Fruit fly (Drosophila melanogaster) whole organism, embryonic: ENCODE data around the gene dbe.

Source experiments
- Asciz ChIP-seq: fragments of 200-800 bp; sonication (Bioruptor generic); optimal IDR thresholded peaks from 2 replicates; lab custom pipeline; 2017; ENCODE audit warnings: missing biosample characterization, mild to moderate bottlenecking, missing genetic modification characterization, missing genetic modification reagents
- Bgb ChIP-seq: fragments of 200-800 bp; sonication (Bioruptor generic); IDR thresholded peaks from 2 replicates; pipeline ENCODE4 v1.3.6; 2022; ENCODE audit warnings: missing biosample characterization, missing genetic modification characterization; ENCODE audit not compliant: partially characterized antibody
- CG10654 ChIP-seq: fragments of 200-800 bp; sonication (Bioruptor generic); optimal IDR thresholded peaks from 2 replicates; lab custom pipeline; 2016; ENCODE audit warnings: missing biosample characterization, missing genetic modification characterization
- CG10979 ChIP-seq: fragments of 200-800 bp; sonication (Bioruptor generic); optimal IDR thresholded peaks from 2 replicates; lab custom pipeline; 2018; ENCODE audit warnings: missing biosample characterization, mild to moderate bottlenecking, missing genetic modification characterization, moderate library complexity
- CG11456 ChIP-seq: fragments of 200-800 bp; sonication (Bioruptor generic); IDR thresholded peaks from 3 replicates; pipeline ENCODE4 v1.3.6; 2022; ENCODE audit warnings: missing biosample characterization, missing genetic modification characterization
- CG12104 ChIP-seq: fragments of 200-800 bp; sonication (Bioruptor generic); optimal IDR thresholded peaks from 3 replicates; lab custom pipeline; 2016; ENCODE audit warnings: missing biosample characterization, missing genetic modification characterization
- CG12299 ChIP-seq: fragments of 200-800 bp; sonication (Bioruptor generic); optimal IDR thresholded peaks from 2 replicates; lab custom pipeline; 2018; ENCODE audit warnings: missing biosample characterization, mild to moderate bottlenecking, missing genetic modification characterization
- CG12769 ChIP-seq: fragments of 200-800 bp; sonication (Bioruptor generic); optimal IDR thresholded peaks from 2 replicates; lab custom pipeline; 2019; ENCODE audit warnings: missing biosample characterization, mild to moderate bottlenecking, missing genetic modification characterization, moderate library complexity
- CG15011 ChIP-seq: fragments of 200-800 bp; sonication (Bioruptor generic); optimal IDR thresholded peaks from 3 replicates; lab custom pipeline; 2018; ENCODE audit warnings: missing biosample characterization, mild to moderate bottlenecking, missing genetic modification characterization
- CG1647 ChIP-seq: fragments of 200-800 bp; sonication (Bioruptor generic); optimal IDR thresholded peaks from 3 replicates; lab custom pipeline; 2016; ENCODE audit warnings: missing biosample characterization, missing genetic modification characterization
- CG16863 ChIP-seq: fragments of 200-800 bp; sonication (Bioruptor generic); optimal IDR thresholded peaks from 3 replicates; lab custom pipeline; 2016; ENCODE audit warnings: missing biosample characterization, missing genetic modification characterization
- CG1832 ChIP-seq: fragments of 200-800 bp; sonication (Bioruptor generic); optimal IDR thresholded peaks from 2 replicates; lab custom pipeline; 2017; ENCODE audit warnings: missing biosample characterization, mild to moderate bottlenecking, missing genetic modification characterization, inconsistent platforms
- CG2202 ChIP-seq: fragments of 200-800 bp; sonication (Bioruptor generic); optimal IDR thresholded peaks from 2 replicates; lab custom pipeline; 2018; ENCODE audit warnings: missing biosample characterization, mild to moderate bottlenecking, missing genetic modification characterization
- CG2678 ChIP-seq: fragments of 200-800 bp; sonication (Bioruptor generic); optimal IDR thresholded peaks from 3 replicates; lab custom pipeline; 2019; ENCODE audit warnings: missing biosample characterization, mild to moderate bottlenecking, missing genetic modification characterization, moderate library complexity
- CG34224 ChIP-seq: fragments of 200-800 bp; sonication (Bioruptor generic); IDR thresholded peaks from 3 replicates; pipeline ENCODE4 v1.3.6; 2022; ENCODE audit warnings: missing biosample characterization, missing genetic modification characterization; ENCODE audit not compliant: partially characterized antibody
- CG3995 ChIP-seq: fragments of 200-800 bp; sonication (Bioruptor generic); optimal IDR thresholded peaks from 3 replicates; lab custom pipeline; 2016; ENCODE audit warnings: missing biosample characterization, missing genetic modification characterization
- CG42726 ChIP-seq: fragments of 200-800 bp; sonication (Bioruptor generic); IDR thresholded peaks from 2 replicates; pipeline ENCODE4 v1.3.6; 2022; ENCODE audit warnings: missing biosample characterization, missing genetic modification characterization; ENCODE audit not compliant: partially characterized antibody
- CG5245 ChIP-seq: fragments of 200-800 bp; sonication (Bioruptor generic); optimal IDR thresholded peaks from 3 replicates; lab custom pipeline; 2016; ENCODE audit warnings: missing biosample characterization, missing genetic modification characterization
- CG6689 ChIP-seq: fragments of 200-800 bp; sonication (Bioruptor generic); IDR thresholded peaks from 2 replicates; pipeline ENCODE4 v1.3.6; 2022; ENCODE audit warnings: missing biosample characterization, missing genetic modification characterization
- CG8290 ChIP-seq, 3 experiments: fragments of 200-800 bp; sonication (Bioruptor generic); optimal IDR thresholded peaks; 2 replicates each; lab custom pipeline; 2016 to 2019; ENCODE audit warnings: missing biosample characterization in 3 of 3, missing genetic modification characterization in 3 of 3, mild to moderate bottlenecking in 2 of 3, moderate library complexity in 1 of 3
- CG8388 ChIP-seq: fragments of 200-800 bp; sonication (Bioruptor generic); optimal IDR thresholded peaks from 2 replicates; lab custom pipeline; 2019; ENCODE audit warnings: missing biosample characterization, mild to moderate bottlenecking, missing genetic modification characterization, moderate library complexity
- D ChIP-seq, 2 experiments: fragments of 200-800 bp in 1 of 2; fragments of >200 bp in 1 of 2; sonication (Bioruptor generic) in 1 of 2; optimal IDR thresholded peaks; 2 replicates in 1 of 2; 3 replicates in 1 of 2; lab custom pipeline; 2017; ENCODE audit warnings: mild to moderate bottlenecking in 1 of 2, missing biosample characterization in 1 of 2, missing genetic modification characterization in 1 of 2, missing genetic modification reagents in 1 of 2
- D19A ChIP-seq: fragments of 200-800 bp; optimal IDR thresholded peaks from 3 replicates; lab custom pipeline; 2019; ENCODE audit warnings: missing biosample characterization, mild to moderate bottlenecking, missing genetic modification characterization, moderate library complexity
- D19B ChIP-seq: fragments of 200-800 bp; sonication (Bioruptor generic); optimal IDR thresholded peaks from 2 replicates; lab custom pipeline; 2017; ENCODE audit warnings: missing biosample characterization, mild to moderate bottlenecking, missing genetic modification characterization
- Dref ChIP-seq: fragments of 200-800 bp; sonication (Bioruptor generic); IDR thresholded peaks from 2 replicates; pipeline ENCODE4 v1.3.6; 2022; ENCODE audit warnings: missing biosample characterization, missing genetic modification characterization
- Elba2 ChIP-seq: fragments of 200-800 bp; sonication (Bioruptor generic); optimal IDR thresholded peaks from 3 replicates; lab custom pipeline; 2016; ENCODE audit warnings: missing biosample characterization, missing genetic modification characterization
- HHEX ChIP-seq: fragments of 200-800 bp; sonication (Bioruptor generic); optimal IDR thresholded peaks from 3 replicates; lab custom pipeline; 2017; ENCODE audit warnings: missing biosample characterization, mild to moderate bottlenecking, missing genetic modification characterization, missing genetic modification reagents
- HLHmδ ChIP-seq: fragments of 200-800 bp; sonication (Bioruptor generic); optimal IDR thresholded peaks from 2 replicates; lab custom pipeline; 2018; ENCODE audit warnings: missing biosample characterization, mild to moderate bottlenecking, missing genetic modification characterization, moderate library complexity
- NK7.1 ChIP-seq: fragments of 200-800 bp; sonication (Bioruptor generic); optimal IDR thresholded peaks from 3 replicates; lab custom pipeline; 2016; ENCODE audit warnings: missing biosample characterization, missing genetic modification characterization
- Neu2 ChIP-seq: fragments of 200-800 bp; sonication (Bioruptor generic); optimal IDR thresholded peaks from 3 replicates; lab custom pipeline; 2016; ENCODE audit warnings: missing biosample characterization, missing genetic modification characterization, borderline replicate concordance
- Optix ChIP-seq: fragments of 200-800 bp; sonication (Bioruptor generic); IDR thresholded peaks from 3 replicates; pipeline ENCODE4 v1.3.6; 2022; ENCODE audit warnings: missing biosample characterization, missing genetic modification characterization
- PHDP ChIP-seq: fragments of 200-800 bp; sonication (Bioruptor generic); optimal IDR thresholded peaks from 3 replicates; lab custom pipeline; 2018; ENCODE audit warnings: missing biosample characterization, mild to moderate bottlenecking, missing genetic modification characterization, moderate library complexity
- Rx ChIP-seq: fragments of 200-800 bp; sonication (Bioruptor generic); IDR thresholded peaks from 2 replicates; pipeline ENCODE4 v1.3.6; 2022; ENCODE audit warnings: missing biosample characterization, missing genetic modification characterization
- Side ChIP-seq: fragments of 200-800 bp; sonication (Bioruptor generic); optimal IDR thresholded peaks from 2 replicates; lab custom pipeline; 2016; ENCODE audit warnings: missing biosample characterization, missing genetic modification characterization
- al ChIP-seq: fragments of 200-800 bp; sonication (Bioruptor generic); IDR thresholded peaks from 2 replicates; pipeline ENCODE4 v1.3.6; 2022; ENCODE audit warnings: missing biosample characterization, missing genetic modification characterization
- crc ChIP-seq: fragments of 200-800 bp; sonication (Bioruptor generic); optimal IDR thresholded peaks from 2 replicates; lab custom pipeline; 2016; ENCODE audit warnings: missing biosample characterization, missing genetic modification characterization
- esg ChIP-seq: fragments of 200-800 bp; sonication (Bioruptor generic); conservative IDR thresholded peaks from 2 replicates; pipeline ENCODE4 v1.3.6; 2022; ENCODE audit warnings: missing biosample characterization, missing genetic modification characterization
- gce ChIP-seq: fragments of 200-800 bp; sonication (Bioruptor generic); IDR thresholded peaks from 3 replicates; pipeline ENCODE4 v1.3.6; 2022; ENCODE audit warnings: missing biosample characterization, missing genetic modification characterization
- ham ChIP-seq: fragments of 200-800 bp; sonication (Bioruptor generic); IDR thresholded peaks from 2 replicates; pipeline ENCODE4 v1.3.6; 2022; ENCODE audit warnings: missing biosample characterization, missing genetic modification characterization
- her ChIP-seq: fragments of 200-800 bp; sonication (Bioruptor generic); optimal IDR thresholded peaks from 2 replicates; lab custom pipeline; 2016; ENCODE audit warnings: missing biosample characterization, missing genetic modification characterization
- psq ChIP-seq: fragments of 200-800 bp; sonication (Bioruptor generic); optimal IDR thresholded peaks from 2 replicates; lab custom pipeline; 2017; ENCODE audit warnings: missing biosample characterization, missing genetic modification characterization
- repo ChIP-seq: fragments of 200-800 bp; sonication (Bioruptor generic); optimal IDR thresholded peaks from 2 replicates; lab custom pipeline; 2016; ENCODE audit warnings: missing biosample characterization, missing genetic modification characterization
- stc ChIP-seq: fragments of 200-800 bp; sonication (Bioruptor generic); IDR thresholded peaks from 2 replicates; pipeline ENCODE4 v1.3.6; 2022; ENCODE audit warnings: missing biosample characterization, missing genetic modification characterization
- tgo ChIP-seq: fragments of 200-800 bp; sonication (Bioruptor generic); IDR thresholded peaks from 3 replicates; pipeline ENCODE4 v1.3.6; 2022; ENCODE audit warnings: missing biosample characterization, missing genetic modification characterization
- toy ChIP-seq: fragments of 200-800 bp; sonication (Bioruptor generic); IDR thresholded peaks from 2 replicates; pipeline ENCODE4 v1.3.6; 2022; ENCODE audit warnings: missing biosample characterization, missing genetic modification characterization
- wek ChIP-seq: fragments of 200-800 bp; sonication (Bioruptor generic); optimal IDR thresholded peaks from 3 replicates; lab custom pipeline; 2018; ENCODE audit warnings: missing biosample characterization, mild to moderate bottlenecking, missing genetic modification characterization, moderate library complexity
- zen2 ChIP-seq: fragments of 200-800 bp; sonication (Bioruptor generic); IDR thresholded peaks from 3 replicates; pipeline ENCODE4 v1.3.6; 2022; ENCODE audit warnings: missing biosample characterization, missing genetic modification characterization; ENCODE audit not compliant: partially characterized antibody
- zf30C ChIP-seq: fragments of 200-800 bp; sonication (Bioruptor generic); optimal IDR thresholded peaks from 3 replicates; lab custom pipeline; 2018; ENCODE audit warnings: missing biosample characterization, mild to moderate bottlenecking, missing genetic modification characterization
- zfh1 ChIP-seq: fragments of 200-800 bp; sonication (Bioruptor generic); IDR thresholded peaks from 3 replicates; pipeline ENCODE4 v1.3.6; 2022; ENCODE audit warnings: missing biosample characterization, missing genetic modification characterization

dbe gene

DNA sequence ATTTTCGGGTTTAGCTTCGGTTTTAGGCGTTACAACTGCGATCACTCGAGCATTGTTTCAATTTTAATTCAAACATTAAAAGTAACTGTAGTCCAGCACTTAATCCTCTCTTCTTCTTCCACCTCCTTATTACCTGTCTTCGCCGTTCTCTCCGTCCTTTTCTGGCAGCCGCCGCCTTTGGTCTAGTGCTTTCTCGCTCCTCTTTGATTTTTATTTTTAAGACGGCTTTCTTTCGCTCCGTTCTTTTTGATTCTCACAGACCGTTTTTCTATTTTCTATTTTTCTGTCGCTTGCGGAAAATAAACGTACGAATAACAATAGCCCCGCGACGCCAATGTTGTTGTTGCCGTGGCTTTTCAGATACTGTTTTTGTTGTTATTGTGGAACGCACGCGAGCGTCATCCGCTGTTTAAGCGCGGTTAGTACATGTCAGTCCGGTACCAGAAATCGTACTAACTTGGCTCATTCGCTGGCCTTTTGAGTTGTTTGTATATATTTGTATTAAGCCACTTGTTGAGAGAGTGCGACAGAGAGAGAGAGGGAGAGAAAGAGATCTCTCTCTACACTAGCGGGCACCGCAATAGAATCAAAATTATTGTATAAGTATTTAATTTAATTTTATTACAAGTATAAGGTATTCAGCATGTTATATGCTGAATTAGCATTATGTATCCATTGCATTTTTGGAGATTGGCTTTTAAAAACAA is 1.6 kb downstream of the dbe start, which contains the start of gene aru (continued):
- TF ChIP-seq wek (GFP tag; lab: Kevin White, UChicago) (peak; percentile 16), CG16863 (no peak), NK7.1 (no peak), Elba2 (GFP tag; lab: Kevin White, UChicago) (no peak), zfh1 (GFP tag; lab: Robert Waterston, UW) (no peak), CG10979 (tag; lab: Kevin White, UChicago) (peak; percentile 31), crc (GFP tag; lab: Kevin White, UChicago) (no peak), Side (GFP tag; lab: Kevin White, UChicago) (no peak), Rx (GFP tag; lab: Robert Waterston, UW) (no peak), HLHmδ (GFP tag; lab: Kevin White, UChicago) (no peak), zen2 (GFP tag; lab: Robert Waterston, UW) (no peak), gce (GFP tag; lab: Robert Waterston, UW) (no peak), Dref (0 out of 2 replicates have a peak, but pooled peaks have one; percentile 32), PHDP (tag; lab: Kevin White, UChicago) (peak; percentile 58), CG12299 (no peak), psq (peak; percentile 2), CG12769 (tag; lab: Kevin White, UChicago) (peak; percentile 14), Optix (GFP tag; lab: Robert Waterston, UW) (no peak), Asciz (GFP tag; lab: Kevin White, UChicago) (peak; percentile 65), CG8290 (GFP tag; optimal IDR thresholded peaks at IDR 0.05; lab: Kevin White, UChicago) (no peak), CG8290 (tag; optimal IDR thresholded peaks at IDR 0.05; lab: Kevin White, UChicago) (peak in 1 of 2 experiments; percentile 42), HHEX (peak; percentile 37), repo (GFP tag; lab: Kevin White, UChicago) (peak; percentile 3), CG11456 (no peak), stc (GFP tag; lab: Robert Waterston, UW) (0 out of 2 replicates have a peak, but pooled peaks have one; percentile 30), CG5245 (peak; percentile 2), toy (no peak), CG34224 (GFP tag; lab: Robert Waterston, UW) (no peak), CG1647 (GFP tag; lab: Kevin White, UChicago) (no peak), tgo (GFP tag; lab: Robert Waterston, UW) (no peak), D19B (no peak), CG6689 (GFP tag; lab: Robert Waterston, UW) (no peak), CG1832 (GFP tag; lab: Kevin White, UChicago) (peak; percentile 61), her (GFP tag; lab: Kevin White, UChicago) (no peak), D19A (peak; percentile 29), zf30C (GFP tag; lab: Kevin White, UChicago) (no peak), Bgb (GFP tag; lab: Robert Waterston, UW) (0 out of 2 replicates have a peak, but pooled peaks have one; percentile 18), CG12104 (GFP tag; lab: Kevin White, UChicago) (no peak), ham (GFP tag; lab: Robert Waterston, UW) (no peak), CG3995 (GFP tag; lab: Kevin White, UChicago) (no peak), CG2202 (tag; lab: Kevin White, UChicago) (peak; percentile 17), al (GFP tag; lab: Robert Waterston, UW) (no peak), D (optimal IDR thresholded peaks at IDR 0.05; lab: Kevin White, UChicago) (no peak), D (GFP tag; optimal IDR thresholded peaks at IDR 0.05; lab: Kevin White, UChicago) (peak; percentile 29), CG42726 (GFP tag; lab: Robert Waterston, UW) (no peak; the same call in 1 of the 2 replicates), Neu2 (GFP tag; lab: Kevin White, UChicago) (no peak), CG15011 (GFP tag; lab: Kevin White, UChicago) (no peak), esg (GFP tag; lab: Robert Waterston, UW) (no peak), CG10654 (GFP tag; lab: Kevin White, UChicago) (peak; percentile 14), CG2678 (tag; lab: Kevin White, UChicago) (peak; percentile 48), CG8388 (peak; percentile 10)
